Fruit fly (Drosophila melanogaster) whole organism, prepupa: Measurements from ENCODE around the gene CG18581.

Experiments
- Blimp-1 ChIP-seq: fragments of 200-800 bp; sonication (Bioruptor generic); optimal IDR thresholded peaks from 3 replicates; lab custom pipeline; 2017; ENCODE audit warnings: missing biosample characterization, missing genetic modification characterization, mild to moderate bottlenecking, moderate library complexity, missing genetic modification reagents
- CG31627 ChIP-seq: fragments of 200-800 bp; sonication (Bioruptor generic); optimal IDR thresholded peaks from 3 replicates; lab custom pipeline; 2016; ENCODE audit warnings: missing biosample characterization, missing genetic modification characterization
- CG6854 ChIP-seq: fragments of 200-800 bp; sonication (Bioruptor generic); optimal IDR thresholded peaks from 2 replicates; lab custom pipeline; 2017; ENCODE audit warnings: missing biosample characterization, mild to moderate bottlenecking, missing genetic modification characterization
- CG9139 ChIP-seq: fragments of 200-800 bp; sonication (Bioruptor generic); optimal IDR thresholded peaks from 3 replicates; lab custom pipeline; 2017; ENCODE audit warnings: missing biosample characterization, mild to moderate bottlenecking, missing genetic modification characterization
- Sox102F ChIP-seq: fragments of 200-800 bp; sonication (Bioruptor generic); optimal IDR thresholded peaks from 2 replicates; lab custom pipeline; 2016; ENCODE audit warnings: missing biosample characterization, mild to moderate bottlenecking, missing genetic modification characterization
- achi ChIP-seq: fragments of 200-800 bp; sonication (Bioruptor generic); optimal IDR thresholded peaks from 3 replicates; lab custom pipeline; 2016; ENCODE audit warnings: missing biosample characterization, missing genetic modification characterization
- topi ChIP-seq: fragments of 200-800 bp; sonication (Bioruptor generic); optimal IDR thresholded peaks from 3 replicates; lab custom pipeline; 2016; ENCODE audit warnings: missing biosample characterization, missing genetic modification characterization

dm6 chr3L:15064877-15065276 is 14.9 kb upstream of the CG18581 start, which contains the start of gene Sytbeta:
- no peak for TF ChIP-seq CG6854 (GFP tag; lab: Kevin White, UChicago)
- no peak for TF ChIP-seq CG9139
- TF ChIP-seq CG31627 = no peak
- no peak for TF ChIP-seq Blimp-1
- no peak for TF ChIP-seq Sox102F
- TF ChIP-seq topi (GFP tag; lab: Kevin White, UChicago) = no peak
- TF ChIP-seq achi = no peak
